Fruit fly (Drosophila melanogaster) whole organism, pupa: Measurements from ENCODE around the gene gdl.

ENCODE experiments used
- CG10348 ChIP-seq: fragments of 200-800 bp; sonication (Bioruptor generic); IDR thresholded peaks from 2 replicates; pipeline ENCODE4 v1.3.6; 2022; ENCODE audit warnings: missing biosample characterization, missing genetic modification characterization
- CG12605 ChIP-seq: fragments of 200-800 bp; sonication (Bioruptor generic); IDR thresholded peaks from 2 replicates; pipeline ENCODE4 v1.3.6; 2022; ENCODE audit warnings: missing biosample characterization, missing genetic modification characterization
- CG13204 ChIP-seq: fragments of 200-800 bp; sonication (Bioruptor generic); optimal IDR thresholded peaks from 2 replicates; lab custom pipeline; 2018; ENCODE audit warnings: missing biosample characterization, mild to moderate bottlenecking, missing genetic modification characterization, moderate library complexity
- CG14655 ChIP-seq: fragments of 200-800 bp; sonication (Bioruptor generic); optimal IDR thresholded peaks from 3 replicates; lab custom pipeline; 2017; ENCODE audit warnings: mild to moderate bottlenecking, missing biosample characterization, missing genetic modification reagents, missing genetic modification characterization
- CG15710 ChIP-seq: fragments of 200-800 bp; sonication (Bioruptor generic); optimal IDR thresholded peaks from 2 replicates; lab custom pipeline; 2018; ENCODE audit warnings: missing biosample characterization, mild to moderate bottlenecking, missing genetic modification characterization, moderate library complexity
- CG17806 ChIP-seq: fragments of 200-800 bp; sonication (Bioruptor generic); optimal IDR thresholded peaks from 2 replicates; lab custom pipeline; 2018; ENCODE audit warnings: missing biosample characterization, mild to moderate bottlenecking, missing genetic modification characterization, moderate library complexity
- CG32121 ChIP-seq: fragments of 200-800 bp; sonication (Bioruptor generic); IDR thresholded peaks from 2 replicates; pipeline ENCODE4 v1.3.6; 2022; ENCODE audit warnings: missing biosample characterization, missing genetic modification characterization
- CG34367 ChIP-seq: fragments of 200-800 bp; sonication (Bioruptor generic); optimal IDR thresholded peaks from 2 replicates; lab custom pipeline; 2018; ENCODE audit warnings: missing biosample characterization, mild to moderate bottlenecking, missing genetic modification characterization
- CG4496 ChIP-seq: fragments of 200-800 bp; sonication (Bioruptor generic); IDR thresholded peaks from 3 replicates; pipeline ENCODE4 v1.3.6; 2022; ENCODE audit warnings: missing biosample characterization, missing genetic modification characterization
- CG8159 ChIP-seq: fragments of 200-800 bp; sonication (Bioruptor generic); optimal IDR thresholded peaks from 3 replicates; lab custom pipeline; 2018; ENCODE audit warnings: missing biosample characterization, mild to moderate bottlenecking, missing genetic modification characterization, moderate library complexity
- CG8301 ChIP-seq: fragments of 200-800 bp; sonication (Bioruptor generic); optimal IDR thresholded peaks from 2 replicates; lab custom pipeline; 2018; ENCODE audit warnings: missing biosample characterization, mild to moderate bottlenecking, missing genetic modification characterization
- CG9948 ChIP-seq: fragments of 200-800 bp; sonication (Bioruptor generic); optimal IDR thresholded peaks from 2 replicates; lab custom pipeline; 2018; ENCODE audit warnings: missing biosample characterization, mild to moderate bottlenecking, missing genetic modification characterization, moderate library complexity
- D1 ChIP-seq: fragments of 200-800 bp; sonication (Bioruptor generic); optimal IDR thresholded peaks from 2 replicates; lab custom pipeline; 2018; ENCODE audit warnings: missing biosample characterization, mild to moderate bottlenecking, missing genetic modification characterization, moderate library complexity
- EcR ChIP-seq: fragments of 200-800 bp; sonication (Bioruptor generic); optimal IDR thresholded peaks from 3 replicates; lab custom pipeline; 2019; ENCODE audit warnings: missing biosample characterization, missing genetic modification characterization, mild to moderate bottlenecking, moderate library complexity, missing genetic modification reagents
- Ets98B ChIP-seq: fragments of 200-800 bp; sonication (Bioruptor generic); IDR thresholded peaks from 2 replicates; pipeline ENCODE4 v1.3.6; 2022; ENCODE audit warnings: missing biosample characterization, missing genetic modification characterization
- Pif1A ChIP-seq: fragments of 200-800 bp; sonication (Bioruptor generic); optimal IDR thresholded peaks from 3 replicates; lab custom pipeline; 2016; ENCODE audit warnings: missing biosample characterization, missing genetic modification characterization
- Pif1B ChIP-seq: fragments of 200-800 bp; sonication (Bioruptor generic); optimal IDR thresholded peaks from 3 replicates; lab custom pipeline; 2016; ENCODE audit warnings: missing biosample characterization, missing genetic modification characterization
- Snoo ChIP-seq: fragments of 200-800 bp; sonication (Bioruptor generic); optimal IDR thresholded peaks from 3 replicates; lab custom pipeline; 2017; ENCODE audit warnings: missing biosample characterization, mild to moderate bottlenecking, missing genetic modification characterization, inconsistent platforms
- fd96Ca ChIP-seq: fragments of 200-800 bp; sonication (Bioruptor generic); IDR thresholded peaks from 3 replicates; pipeline ENCODE4 v1.3.6; 2022; ENCODE audit warnings: missing biosample characterization, missing genetic modification characterization
- gl ChIP-seq: fragments of 200-800 bp; sonication (Bioruptor generic); optimal IDR thresholded peaks from 2 replicates; lab custom pipeline; 2018; ENCODE audit warnings: missing biosample characterization, mild to moderate bottlenecking, missing genetic modification characterization
- rn ChIP-seq: fragments of 200-800 bp; sonication (Bioruptor generic); IDR thresholded peaks from 2 replicates; pipeline ENCODE4 v1.3.6; 2022; ENCODE audit warnings: missing biosample characterization, missing genetic modification characterization

The gdl gene

DNA sequence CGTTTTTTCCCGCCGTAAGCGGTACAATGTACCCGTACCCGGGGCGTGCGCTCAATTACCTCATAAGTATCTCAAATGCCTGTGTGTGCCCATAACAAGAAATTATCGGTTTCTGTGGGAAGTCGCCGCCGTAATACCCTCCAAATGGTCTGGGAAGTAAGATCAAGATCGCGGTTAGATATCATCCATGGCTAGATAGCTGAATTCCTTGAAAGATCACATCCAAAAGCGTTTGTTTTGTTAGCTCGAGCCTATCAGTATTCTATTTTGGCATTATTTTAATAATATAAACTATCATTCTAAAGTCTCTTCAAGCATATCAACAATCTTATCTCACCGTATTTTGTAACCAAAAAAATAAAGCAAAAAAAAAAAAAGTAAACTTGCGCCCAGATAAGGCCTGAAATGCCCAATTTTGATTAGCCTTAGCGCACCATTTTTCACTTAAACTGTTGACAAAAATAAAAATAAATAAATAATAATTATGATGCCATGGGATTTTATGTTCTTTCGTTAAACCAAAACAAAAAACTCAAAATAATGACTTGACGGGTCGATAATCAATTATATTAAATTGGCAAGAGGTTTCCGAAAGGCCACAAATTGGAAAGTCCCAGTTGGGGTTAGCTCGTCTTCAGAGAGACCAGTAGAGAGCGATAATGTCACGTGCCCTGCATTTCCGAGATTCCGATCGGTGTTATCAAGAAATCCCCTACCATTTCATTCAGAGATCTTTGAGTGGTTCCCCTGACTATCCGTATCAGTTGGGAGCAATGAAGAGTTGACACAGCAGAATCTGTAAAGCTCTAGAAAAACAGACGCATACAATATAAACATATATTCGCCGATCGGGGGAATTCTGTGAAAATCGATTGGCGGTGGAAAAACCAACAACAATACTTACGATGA lies 29.6 kb downstream of the gdl start:
- TF ChIP-seq CG14655 (GFP tag; lab: Kevin White, UChicago) = peak; percentile 6
- no peak for TF ChIP-seq Ets98B (GFP tag; lab: Robert Waterston, UW)
- no peak for TF ChIP-seq CG32121 (GFP tag; lab: Robert Waterston, UW)
- TF ChIP-seq Snoo = no peak
- no peak for TF ChIP-seq CG8301 (tag; lab: Kevin White, UChicago)
- TF ChIP-seq fd96Ca = 0 out of 3 replicates have a peak, but pooled peaks have one; percentile 3
- TF ChIP-seq CG8159 = no peak
- TF ChIP-seq gl (tag; lab: Kevin White, UChicago) = no peak
- peak; percentile 32 for TF ChIP-seq EcR (GFP tag; lab: Kevin White, UChicago)
- no peak for TF ChIP-seq rn (GFP tag; lab: Robert Waterston, UW)
- no peak for TF ChIP-seq D1 (tag; lab: Kevin White, UChicago)
- TF ChIP-seq CG15710 (tag; lab: Kevin White, UChicago) = no peak
- TF ChIP-seq, all 21 proteins: peak for 3

DNA sequence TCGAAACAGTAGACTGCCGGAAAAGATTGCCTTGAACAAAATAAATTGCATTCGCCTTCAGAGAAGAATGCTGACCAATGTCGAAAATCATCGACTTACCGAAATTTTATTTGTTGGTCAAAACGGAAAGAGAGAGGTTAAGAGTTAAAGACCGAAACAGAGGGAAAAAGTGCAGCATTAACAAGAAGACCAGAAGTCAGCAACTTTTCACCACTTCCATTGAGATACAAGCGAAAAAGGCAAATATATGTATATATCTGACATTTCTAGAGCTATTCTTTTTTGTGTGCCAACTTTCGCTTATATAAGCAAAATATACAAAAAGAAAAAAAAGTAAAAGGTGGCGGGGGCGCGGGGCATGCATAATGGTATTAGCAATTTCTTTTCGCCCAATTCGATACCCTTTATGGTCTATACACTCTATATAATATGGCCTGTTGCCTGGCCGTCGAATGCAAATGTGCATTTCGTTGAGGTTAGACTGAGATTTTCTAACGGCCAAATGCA lies 30.7 kb downstream of the gdl start:
- no peak for TF ChIP-seq CG14655 (GFP tag; lab: Kevin White, UChicago)
- no peak for TF ChIP-seq Pif1B
- TF ChIP-seq rn (GFP tag; lab: Robert Waterston, UW) = no peak
- TF ChIP-seq Snoo = no peak
- TF ChIP-seq CG8159 = no peak
- TF ChIP-seq gl (tag; lab: Kevin White, UChicago) = no peak
- TF ChIP-seq fd96Ca = no peak
- no peak for TF ChIP-seq Ets98B (GFP tag; lab: Robert Waterston, UW)
- no peak for TF ChIP-seq EcR (GFP tag; lab: Kevin White, UChicago)
- no peak for TF ChIP-seq D1 (tag; lab: Kevin White, UChicago)
- TF ChIP-seq Pif1A (GFP tag; lab: Kevin White, UChicago) = no peak
- no peak for TF ChIP-seq CG13204 (GFP tag; lab: Kevin White, UChicago)
- TF ChIP-seq CG10348 (GFP tag; lab: Robert Waterston, UW) = no peak
- TF ChIP-seq CG4496 (GFP tag; lab: Robert Waterston, UW) = no peak

DNA sequence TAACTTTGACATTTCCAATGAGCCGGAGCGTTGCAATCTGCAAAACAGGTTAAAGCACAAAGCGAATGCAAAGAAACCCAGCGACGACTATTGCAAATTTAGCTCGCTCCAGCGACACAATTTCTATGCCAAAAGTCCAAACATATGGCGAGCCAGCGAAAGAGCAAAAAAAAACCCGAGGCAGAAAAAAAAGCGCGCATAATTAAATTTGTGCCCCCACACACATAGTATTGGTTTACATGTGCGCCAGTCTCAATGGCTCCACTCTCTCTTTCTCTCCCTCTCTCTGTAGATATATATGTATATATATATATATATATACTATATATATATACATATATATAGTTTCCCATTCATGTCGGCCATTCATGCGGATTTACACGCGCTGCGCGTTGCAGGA lies 31.4 kb downstream of the gdl start:
- TF ChIP-seq CG14655 (GFP tag; lab: Kevin White, UChicago) (peak; percentile 1), CG34367 (no peak), CG12605 (GFP tag; lab: Robert Waterston, UW) (0 out of 2 replicates have a peak, but pooled peaks have one; percentile 8), CG4496 (GFP tag; lab: Robert Waterston, UW) (no peak)

DNA sequence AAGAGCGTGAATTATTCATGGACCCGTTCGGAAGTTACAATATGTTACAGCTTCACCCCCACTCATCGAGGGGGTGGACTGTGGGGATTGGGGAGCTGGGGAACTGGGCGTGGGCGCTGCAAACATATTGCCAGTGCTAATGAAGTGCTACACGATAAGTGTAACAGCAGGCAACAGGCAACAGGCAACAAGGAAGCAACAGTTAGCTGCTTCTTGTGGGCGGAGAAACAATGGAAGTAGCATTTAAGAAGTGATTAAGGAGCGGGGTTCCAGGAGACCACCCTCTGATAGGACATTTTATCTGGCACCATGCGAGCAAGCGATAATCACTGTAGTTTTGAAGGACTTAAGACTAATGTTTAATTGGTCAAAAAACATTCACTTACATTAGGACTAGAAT lies 32.0 kb downstream of the gdl start:
- TF ChIP-seq fd96Ca = no peak
- no peak for TF ChIP-seq CG32121 (GFP tag; lab: Robert Waterston, UW)
- no peak for TF ChIP-seq CG34367
- TF ChIP-seq CG9948 (tag; lab: Kevin White, UChicago) = no peak
- TF ChIP-seq CG17806 (tag; lab: Kevin White, UChicago) = no peak
- TF ChIP-seq Pif1A (GFP tag; lab: Kevin White, UChicago) = no peak
- no peak for TF ChIP-seq Ets98B (GFP tag; lab: Robert Waterston, UW)
- TF ChIP-seq Snoo = no peak

DNA sequence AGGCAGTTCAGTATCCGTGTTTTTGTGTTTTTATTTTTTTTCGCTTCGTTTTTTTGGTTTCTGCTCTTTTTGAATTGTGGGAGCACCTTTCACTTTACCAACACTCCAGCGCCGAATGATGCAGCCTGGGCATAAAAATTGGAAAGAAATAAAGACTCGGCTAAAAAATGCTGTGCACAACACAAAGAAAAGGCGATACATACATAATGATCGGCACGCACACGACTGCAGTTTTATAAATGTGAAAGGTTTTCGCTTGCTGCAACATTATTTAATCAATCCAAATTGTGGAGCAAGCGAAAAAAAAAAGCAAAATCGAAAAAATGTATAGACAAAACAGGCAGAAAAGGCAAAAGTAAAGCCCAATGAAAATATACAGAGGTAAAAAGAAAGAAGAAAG lies 33.8 kb downstream of the gdl start:
- TF ChIP-seq CG10348 (GFP tag; lab: Robert Waterston, UW) = no peak
- TF ChIP-seq D1 (tag; lab: Kevin White, UChicago) = no peak
- TF ChIP-seq CG8159 = no peak
- no peak for TF ChIP-seq Pif1B
- TF ChIP-seq Snoo = no peak
- no peak for TF ChIP-seq CG15710 (tag; lab: Kevin White, UChicago)
- TF ChIP-seq CG4496 (GFP tag; lab: Robert Waterston, UW) = 0 out of 3 replicates have a peak, but pooled peaks have one; percentile 2

DNA sequence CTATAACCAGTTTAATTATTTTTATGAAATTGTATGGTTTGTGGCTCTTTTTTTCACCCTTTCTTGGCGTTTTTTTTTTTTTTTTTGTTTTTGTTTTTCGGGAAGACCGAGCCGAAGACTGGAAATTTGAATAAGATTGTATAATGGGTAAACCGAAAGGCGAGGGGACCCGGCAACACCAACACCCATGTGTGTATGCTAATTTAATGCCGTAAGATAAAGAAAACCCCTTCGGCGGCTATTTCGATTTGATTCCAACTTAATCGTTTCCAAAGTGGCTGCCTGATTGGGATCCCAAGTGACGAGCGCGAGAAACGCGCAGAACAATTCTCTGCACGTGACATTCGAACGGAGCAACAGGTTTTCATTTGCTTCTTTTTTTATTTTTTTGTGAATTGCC lies 34.2 kb downstream of the gdl start:
- TF ChIP-seq CG17806 (tag; lab: Kevin White, UChicago) = no peak
- TF ChIP-seq CG8301 (tag; lab: Kevin White, UChicago) = no peak
- TF ChIP-seq Ets98B (GFP tag; lab: Robert Waterston, UW) = no peak
- no peak for TF ChIP-seq CG4496 (GFP tag; lab: Robert Waterston, UW)
- no peak for TF ChIP-seq rn (GFP tag; lab: Robert Waterston, UW)
- TF ChIP-seq EcR (GFP tag; lab: Kevin White, UChicago) = no peak
- TF ChIP-seq CG15710 (tag; lab: Kevin White, UChicago) = no peak
- no peak for TF ChIP-seq CG14655 (GFP tag; lab: Kevin White, UChicago)
